Worm (Caenorhabditis elegans) whole organism, midembryonic: ENCODE data around the gene T03F6.9.

Source experiments
- T22C8.4 ChIP-seq: fragments of 200-800 bp; sonication (Bioruptor generic); IDR thresholded peaks from 2 replicates; pipeline ENCODE4 v1.3.6; 2022; ENCODE audit warnings: missing genetic modification characterization, missing compliant biosample characterization
- cog-1 ChIP-seq: sonication (generic microtip); optimal IDR thresholded peaks from 2 replicates; lab custom pipeline; 2016; ENCODE audit warnings: missing genetic modification characterization, missing compliant biosample characterization
- flt-1 ChIP-seq: fragments of 200-800 bp; sonication (Bioruptor generic); IDR thresholded peaks from 2 replicates; pipeline ENCODE4 v1.3.6; 2022; ENCODE audit warnings: missing genetic modification characterization, missing compliant biosample characterization
- klf-2 ChIP-seq: fragments of 200-800 bp; sonication (Bioruptor generic); conservative IDR thresholded peaks from 2 replicates; pipeline ENCODE4 v1.3.6; 2022; ENCODE audit warnings: missing genetic modification reagents, missing genetic modification characterization, missing compliant biosample characterization
- med-1 ChIP-seq: sonication (generic microtip); optimal IDR thresholded peaks from 2 replicates; lab custom pipeline; 2017; ENCODE audit warnings: missing genetic modification characterization, mild to moderate bottlenecking, missing compliant biosample characterization, antibody characterized with exemption, missing genetic modification reagents; ENCODE audit not compliant: insufficient read depth
- ref-1 ChIP-seq: fragments of 200-800 bp; sonication (Bioruptor generic); conservative IDR thresholded peaks from 2 replicates; pipeline ENCODE4 v1.3.6; 2022; ENCODE audit warnings: missing genetic modification reagents, missing genetic modification characterization, missing compliant biosample characterization
- tab-1 ChIP-seq: fragments of 200-800 bp; sonication (Bioruptor generic); IDR thresholded peaks from 2 replicates; pipeline ENCODE4 v1.3.6; 2022; ENCODE audit warnings: missing genetic modification characterization, missing compliant biosample characterization
- ztf-23 ChIP-seq: fragments of 200-800 bp; sonication (Bioruptor generic); IDR thresholded peaks from 2 replicates; pipeline ENCODE4 v1.3.6; 2022; ENCODE audit warnings: missing genetic modification reagents, missing genetic modification characterization, missing compliant biosample characterization
- ztf-29 ChIP-seq: fragments of 200-800 bp; sonication (Bioruptor generic); IDR thresholded peaks from 2 replicates; pipeline ENCODE4 v1.3.6; 2022; ENCODE audit warnings: missing genetic modification reagents, missing genetic modification characterization, missing compliant biosample characterization

ce11 chrIII:13390789-13391188, 19.9 kb upstream of the T03F6.9 start:
- TF ChIP-seq T22C8.4 (GFP tag; lab: Robert Waterston, UW) (no peak), flt-1 (no peak), cog-1 (no peak), med-1 (GFP tag; lab: Kevin White, UChicago) (no peak), ref-1 (GFP tag; lab: Robert Waterston, UW) (no peak), ztf-23 (GFP tag; lab: Robert Waterston, UW) (no peak), tab-1 (GFP tag; lab: Robert Waterston, UW) (no peak), ztf-29 (GFP tag; lab: Robert Waterston, UW) (no peak), klf-2 (GFP tag; lab: Robert Waterston, UW) (no peak)
